Fruit fly (Drosophila melanogaster) whole organism, embryonic: Measurements from ENCODE around the gene CG6287.

Source experiments
- Blimp-1 ChIP-seq: fragments of 200-800 bp; sonication (Bioruptor generic); optimal IDR thresholded peaks from 3 replicates; lab custom pipeline; 2018; ENCODE audit warnings: missing biosample characterization, missing genetic modification characterization, mild to moderate bottlenecking, moderate library complexity, missing genetic modification reagents
- C15 ChIP-seq: fragments of 200-800 bp; sonication (Bioruptor generic); IDR thresholded peaks from 3 replicates; pipeline ENCODE4 v1.3.6; 2022; ENCODE audit warnings: missing biosample characterization, missing genetic modification characterization
- CG10543 ChIP-seq: fragments of 200-800 bp; sonication (Bioruptor generic); optimal IDR thresholded peaks from 3 replicates; lab custom pipeline; 2017; ENCODE audit warnings: missing biosample characterization, mild to moderate bottlenecking, missing genetic modification characterization, moderate library complexity
- CG11560 ChIP-seq: fragments of 200-800 bp; sonication (Bioruptor generic); IDR thresholded peaks from 3 replicates; pipeline ENCODE4 v1.3.6; 2022; ENCODE audit warnings: missing biosample characterization, missing genetic modification characterization
- CG12391 ChIP-seq: fragments of 200-800 bp; sonication (Bioruptor generic); optimal IDR thresholded peaks from 3 replicates; lab custom pipeline; 2018; ENCODE audit warnings: missing biosample characterization, mild to moderate bottlenecking, missing genetic modification characterization, moderate library complexity
- CG12659 ChIP-seq: fragments of 200-800 bp; sonication (Bioruptor generic); optimal IDR thresholded peaks from 3 replicates; lab custom pipeline; 2017; ENCODE audit warnings: mild to moderate bottlenecking, missing biosample characterization, missing genetic modification reagents, missing genetic modification characterization
- CG14965 ChIP-seq: fragments of 200-800 bp; sonication (Bioruptor generic); optimal IDR thresholded peaks from 2 replicates; lab custom pipeline; 2016; ENCODE audit warnings: missing biosample characterization, missing genetic modification characterization, borderline replicate concordance
- CG15514 ChIP-seq: fragments of 200-800 bp; sonication (Bioruptor generic); optimal IDR thresholded peaks from 3 replicates; lab custom pipeline; 2017; ENCODE audit warnings: missing biosample characterization, missing genetic modification characterization, mild to moderate bottlenecking, moderate library complexity, missing genetic modification reagents
- CG17829 ChIP-seq: fragments of 200-800 bp; optimal IDR thresholded peaks from 2 replicates; lab custom pipeline; 2019; ENCODE audit warnings: missing biosample characterization, mild to moderate bottlenecking, missing genetic modification characterization, moderate library complexity
- CG18262 ChIP-seq: fragments of 200-800 bp; optimal IDR thresholded peaks from 3 replicates; lab custom pipeline; 2019; ENCODE audit warnings: missing biosample characterization, mild to moderate bottlenecking, missing genetic modification characterization, moderate library complexity
- CG30020 ChIP-seq: fragments of 200-800 bp; optimal IDR thresholded peaks from 2 replicates; lab custom pipeline; 2019; ENCODE audit warnings: missing biosample characterization, mild to moderate bottlenecking, missing genetic modification characterization, moderate library complexity
- CG33557 ChIP-seq: fragments of 200-800 bp; sonication (Bioruptor generic); optimal IDR thresholded peaks from 2 replicates; lab custom pipeline; 2019; ENCODE audit warnings: missing biosample characterization, mild to moderate bottlenecking, missing genetic modification characterization, moderate library complexity
- CG34376 ChIP-seq: fragments of 200-800 bp; sonication (Bioruptor generic); optimal IDR thresholded peaks from 2 replicates; lab custom pipeline; 2018; ENCODE audit warnings: missing biosample characterization, mild to moderate bottlenecking, missing genetic modification characterization
- CG3847 ChIP-seq: fragments of 200-800 bp; sonication (Bioruptor generic); IDR thresholded peaks from 2 replicates; pipeline ENCODE4 v1.3.6; 2022; ENCODE audit warnings: missing biosample characterization, missing genetic modification characterization
- CG6791 ChIP-seq: fragments of 200-800 bp; sonication (Bioruptor generic); IDR thresholded peaks from 3 replicates; pipeline ENCODE4 v1.3.6; 2022; ENCODE audit warnings: missing biosample characterization, missing genetic modification characterization; ENCODE audit not compliant: partially characterized antibody
- CG7357 ChIP-seq: fragments of 200-800 bp; sonication (Bioruptor generic); IDR thresholded peaks from 3 replicates; pipeline ENCODE4 v1.3.6; 2022; ENCODE audit warnings: missing biosample characterization, missing genetic modification characterization
- CG9817 ChIP-seq: fragments of 200-800 bp; sonication (Bioruptor generic); optimal IDR thresholded peaks from 2 replicates; lab custom pipeline; 2018; ENCODE audit warnings: missing biosample characterization, mild to moderate bottlenecking, missing genetic modification characterization, moderate library complexity
- Deaf1 ChIP-seq: fragments of 200-800 bp; optimal IDR thresholded peaks from 3 replicates; lab custom pipeline; 2019; ENCODE audit warnings: missing biosample characterization, mild to moderate bottlenecking, missing genetic modification characterization, moderate library complexity
- Dip3 ChIP-seq: fragments of 200-800 bp; sonication (Bioruptor generic); optimal IDR thresholded peaks from 3 replicates; lab custom pipeline; 2016; ENCODE audit warnings: missing biosample characterization, missing genetic modification characterization
- Dp ChIP-seq: fragments of 200-800 bp; sonication (Bioruptor generic); optimal IDR thresholded peaks from 2 replicates; lab custom pipeline; 2018; ENCODE audit warnings: missing biosample characterization, mild to moderate bottlenecking, missing genetic modification characterization, moderate library complexity
- Ets65A ChIP-seq: fragments of 200-800 bp; sonication (Bioruptor generic); peaks from one replicate; lab custom pipeline; 2016; ENCODE audit warnings: missing biosample characterization, missing genetic modification characterization
- HHEX ChIP-seq: fragments of 200-800 bp; sonication (Bioruptor generic); optimal IDR thresholded peaks from 3 replicates; lab custom pipeline; 2017; ENCODE audit warnings: missing biosample characterization, mild to moderate bottlenecking, missing genetic modification characterization, missing genetic modification reagents
- HLH4C ChIP-seq: fragments of 200-800 bp; sonication (Bioruptor generic); IDR thresholded peaks from 3 replicates; pipeline ENCODE4 v1.3.6; 2022; ENCODE audit warnings: missing biosample characterization, missing genetic modification characterization; ENCODE audit not compliant: partially characterized antibody
- HLHmδ ChIP-seq: fragments of 200-800 bp; sonication (Bioruptor generic); optimal IDR thresholded peaks from 2 replicates; lab custom pipeline; 2018; ENCODE audit warnings: missing biosample characterization, mild to moderate bottlenecking, missing genetic modification characterization, moderate library complexity
- Hr39 ChIP-seq: fragments of >200 bp; optimal IDR thresholded peaks from 2 replicates; lab custom pipeline; 2017
- Hr78 ChIP-seq, 2 experiments: fragments of 200-800 bp in 1 of 2; fragments of >200 bp in 1 of 2; sonication (Bioruptor generic) in 1 of 2; optimal IDR thresholded peaks; 2 replicates each; lab custom pipeline; 2017 to 2019; ENCODE audit warnings: missing biosample characterization in 2 of 2, missing genetic modification characterization in 2 of 2, mild to moderate bottlenecking in 1 of 2, moderate library complexity in 1 of 2
- Lpt ChIP-seq: fragments of >200 bp; optimal IDR thresholded peaks from 2 replicates; lab custom pipeline; 2018; ENCODE audit warnings: missing biosample characterization, missing genetic modification characterization
- MBD-R2 ChIP-seq: fragments of 200-800 bp; sonication (Bioruptor generic); IDR thresholded peaks from 2 replicates; pipeline ENCODE4 v1.3.6; 2022; ENCODE audit warnings: missing biosample characterization, missing genetic modification characterization
- Max ChIP-seq: fragments of 200-800 bp; sonication (Bioruptor generic); optimal IDR thresholded peaks from 2 replicates; lab custom pipeline; 2016; ENCODE audit warnings: missing biosample characterization, mild to moderate bottlenecking, missing genetic modification characterization
- Meics ChIP-seq: fragments of 200-800 bp; sonication (Bioruptor generic); optimal IDR thresholded peaks from 2 replicates; lab custom pipeline; 2017; ENCODE audit warnings: missing biosample characterization, mild to moderate bottlenecking, missing genetic modification characterization
- Sin3A ChIP-seq: fragments of >200 bp; optimal IDR thresholded peaks from 2 replicates; lab custom pipeline; 2018
- Taf1 ChIP-seq: fragments of 200-800 bp; sonication (Bioruptor generic); IDR thresholded peaks from 2 replicates; pipeline ENCODE4 v1.3.6; 2022; ENCODE audit warnings: missing biosample characterization, missing genetic modification characterization
- ash1 ChIP-seq: fragments of 200-800 bp; sonication (Bioruptor generic); optimal IDR thresholded peaks from 2 replicates; lab custom pipeline; 2018; ENCODE audit warnings: missing biosample characterization, mild to moderate bottlenecking, missing genetic modification characterization
- cato ChIP-seq: fragments of 200-800 bp; sonication (Bioruptor generic); optimal IDR thresholded peaks from 2 replicates; lab custom pipeline; 2016; ENCODE audit warnings: missing biosample characterization, missing genetic modification characterization, borderline replicate concordance
- cg ChIP-seq: fragments of 200-800 bp; sonication (Bioruptor generic); optimal IDR thresholded peaks from 3 replicates; lab custom pipeline; 2019; ENCODE audit warnings: missing biosample characterization, mild to moderate bottlenecking, missing genetic modification characterization, moderate library complexity
- dimm ChIP-seq: fragments of 200-800 bp; sonication (Bioruptor generic); IDR thresholded peaks from 2 replicates; pipeline ENCODE4 v1.3.6; 2022; ENCODE audit warnings: missing biosample characterization, missing genetic modification characterization
- fd102C ChIP-seq: fragments of 200-800 bp; sonication (Bioruptor generic); optimal IDR thresholded peaks from 2 replicates; lab custom pipeline; 2018; ENCODE audit warnings: missing biosample characterization, mild to moderate bottlenecking, missing genetic modification characterization, moderate library complexity
- gce ChIP-seq: fragments of 200-800 bp; sonication (Bioruptor generic); IDR thresholded peaks from 3 replicates; pipeline ENCODE4 v1.3.6; 2022; ENCODE audit warnings: missing biosample characterization, missing genetic modification characterization
- her ChIP-seq: fragments of 200-800 bp; sonication (Bioruptor generic); optimal IDR thresholded peaks from 2 replicates; lab custom pipeline; 2016; ENCODE audit warnings: missing biosample characterization, missing genetic modification characterization
- inv ChIP-seq: fragments of 200-800 bp; sonication (Bioruptor generic); IDR thresholded peaks from 2 replicates; pipeline ENCODE4 v1.3.6; 2022; ENCODE audit warnings: missing biosample characterization, missing genetic modification characterization; ENCODE audit not compliant: partially characterized antibody
- jigr1 ChIP-seq: fragments of 200-800 bp; sonication (Bioruptor generic); IDR thresholded peaks from 3 replicates; pipeline ENCODE4 v1.3.6; 2022; ENCODE audit warnings: missing biosample characterization, missing genetic modification characterization
- kay ChIP-seq: fragments of 200-800 bp; sonication (Bioruptor generic); optimal IDR thresholded peaks from 2 replicates; lab custom pipeline; 2016; ENCODE audit warnings: missing biosample characterization, missing genetic modification characterization
- ken ChIP-seq: fragments of 200-800 bp; sonication (Bioruptor generic); IDR thresholded peaks from 3 replicates; pipeline ENCODE4 v1.3.6; 2022; ENCODE audit warnings: missing biosample characterization, missing genetic modification characterization
- otp ChIP-seq: fragments of 200-800 bp; sonication (Bioruptor generic); IDR thresholded peaks from 3 replicates; pipeline ENCODE4, ENCODE4 v1.3.6; 2022; ENCODE audit warnings: missing biosample characterization, missing genetic modification characterization
- prd ChIP-seq, 3 experiments: fragments of >200 bp in 2 of 3; fragments of 200-800 bp in 1 of 3; sonication (Bioruptor generic) in 1 of 3; optimal IDR thresholded peaks in 2 of 3; IDR thresholded peaks in 1 of 3; 2 replicates in 2 of 3; 3 replicates in 1 of 3; pipeline versions ENCODE4 v1.3.6 to Lab custom; 2017 to 2022; ENCODE audit warnings: missing biosample characterization in 1 of 3, missing genetic modification characterization in 1 of 3
- ro ChIP-seq: fragments of 200-800 bp; sonication (Bioruptor generic); IDR thresholded peaks from 2 replicates; pipeline ENCODE4 v1.3.6; 2022; ENCODE audit warnings: missing biosample characterization, missing genetic modification characterization
- sc ChIP-seq, 3 experiments: fragments of >200 bp in 2 of 3; fragments of 200-800 bp in 1 of 3; sonication (Bioruptor generic) in 1 of 3; optimal IDR thresholded peaks; 2 replicates in 2 of 3; 3 replicates in 1 of 3; lab custom pipeline; 2017; ENCODE audit warnings: mild to moderate bottlenecking in 1 of 3, missing biosample characterization in 1 of 3, missing genetic modification characterization in 1 of 3, missing genetic modification reagents in 1 of 3
- ssp ChIP-seq: fragments of 200-800 bp; sonication (Bioruptor generic); IDR thresholded peaks from 2 replicates; pipeline ENCODE4 v1.3.6; 2022; ENCODE audit warnings: missing biosample characterization, missing genetic modification characterization
- wdn ChIP-seq: fragments of 200-800 bp; sonication (Bioruptor generic); IDR thresholded peaks from 2 replicates; pipeline ENCODE4 v1.3.6; 2022; ENCODE audit warnings: missing biosample characterization, missing genetic modification characterization
- zfh1 ChIP-seq: fragments of 200-800 bp; sonication (Bioruptor generic); IDR thresholded peaks from 3 replicates; pipeline ENCODE4 v1.3.6; 2022; ENCODE audit warnings: missing biosample characterization, missing genetic modification characterization

The CG6287 gene

DNA sequence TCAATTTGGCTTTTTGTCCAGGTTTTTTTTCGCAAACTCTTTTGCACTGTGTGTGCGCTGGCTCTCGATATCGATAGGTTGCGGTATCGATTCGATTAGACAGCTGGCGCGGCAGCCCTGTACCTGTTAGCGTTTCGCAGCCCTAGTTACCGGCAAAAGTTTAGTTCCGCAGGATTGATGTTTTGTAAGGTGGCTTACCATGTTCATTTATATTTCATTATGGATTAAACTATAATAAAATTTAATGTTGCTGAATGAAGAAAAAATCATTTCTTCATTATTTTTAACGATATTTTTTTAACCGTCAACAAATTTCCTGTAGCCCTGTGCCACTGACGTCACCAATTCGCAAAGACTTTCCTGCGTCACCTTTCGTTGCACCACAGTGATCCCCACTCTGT, 49.0 kb downstream of the CG6287 start, which contains the start of gene Reps (continued):
- TF ChIP-seq prd (optimal IDR thresholded peaks at IDR 0.05; lab: Kevin White, UChicago): no peak
- peak; percentile 100 for TF ChIP-seq prd (GFP tag; IDR thresholded peaks at IDR 0.05; lab: Robert Waterston, UW)
- peak; percentile 99 for TF ChIP-seq CG12659 (GFP tag; lab: Kevin White, UChicago)
- peak; percentile 99 for TF ChIP-seq CG17829 (tag; lab: Kevin White, UChicago)
- TF ChIP-seq C15 (GFP tag; lab: Robert Waterston, UW): peak; percentile 97
- peak; percentile 99 for TF ChIP-seq Max (GFP tag; lab: Kevin White, UChicago)
- TF ChIP-seq Dip3 (GFP tag; lab: Kevin White, UChicago): peak; percentile 98
- TF ChIP-seq fd102C (GFP tag; lab: Kevin White, UChicago): peak; percentile 93
- peak; percentile 99 for TF ChIP-seq CG15514 (GFP tag; lab: Kevin White, UChicago)
- TF ChIP-seq Ets65A (GFP tag; lab: Kevin White, UChicago): peak; percentile 100
- peak; percentile 57 for TF ChIP-seq ash1
- no peak for TF ChIP-seq Hr78 (GFP tag; optimal IDR thresholded peaks at IDR 0.05; lab: Kevin White, UChicago)
- TF ChIP-seq dimm (GFP tag; lab: Robert Waterston, UW): peak; percentile 96
- TF ChIP-seq her (GFP tag; lab: Kevin White, UChicago): peak; percentile 88
- peak; percentile 79 for TF ChIP-seq CG6791
- TF ChIP-seq jigr1 (GFP tag; lab: Robert Waterston, UW): peak; percentile 98
- peak; percentile 94 for TF ChIP-seq CG11560
- peak; percentile 96 for TF ChIP-seq CG10543 (GFP tag; lab: Kevin White, UChicago)
- TF ChIP-seq Taf1 (GFP tag; lab: Robert Waterston, UW): peak; percentile 97
- TF ChIP-seq Lpt: no peak
- TF ChIP-seq otp (GFP tag; lab: Robert Waterston, UW): peak; percentile 98
- peak; percentile 17 for TF ChIP-seq HLHmδ (GFP tag; lab: Kevin White, UChicago)
- peak; percentile 74 for TF ChIP-seq HLH4C (GFP tag; lab: Robert Waterston, UW)
- peak; percentile 98 for TF ChIP-seq HHEX (GFP tag; lab: Kevin White, UChicago)
- peak; percentile 98 for TF ChIP-seq CG18262
- peak; percentile 98 for TF ChIP-seq CG33557 (GFP tag; lab: Kevin White, UChicago)
- TF ChIP-seq Hr39 (lab: Kevin White, UChicago): no peak
- peak; percentile 97 for TF ChIP-seq Blimp-1 (GFP tag; lab: Kevin White, UChicago)
- peak; percentile 98 for TF ChIP-seq Meics
- TF ChIP-seq cg (GFP tag; lab: Kevin White, UChicago): no peak
- peak; percentile 99 for TF ChIP-seq CG12391 (tag; lab: Kevin White, UChicago)
- TF ChIP-seq ro (GFP tag; lab: Robert Waterston, UW): peak; percentile 99
- TF ChIP-seq Sin3A (lab: Kevin White, UChicago): peak; percentile 96
- TF ChIP-seq Deaf1 (tag; lab: Kevin White, UChicago): no peak
- peak; percentile 98 for TF ChIP-seq CG34376
- TF ChIP-seq kay: peak; percentile 98
- peak; percentile 99 for TF ChIP-seq CG3847
- peak; percentile 55 for TF ChIP-seq Dp (GFP tag; lab: Kevin White, UChicago)
- TF ChIP-seq wdn: peak; percentile 99
- TF ChIP-seq zfh1 (GFP tag; lab: Robert Waterston, UW): peak; percentile 99
- TF ChIP-seq CG9817 (tag; lab: Kevin White, UChicago): peak; percentile 98
- TF ChIP-seq cato (GFP tag; lab: Kevin White, UChicago): peak; percentile 98
- peak; percentile 97 for TF ChIP-seq gce (GFP tag; lab: Robert Waterston, UW)
- TF ChIP-seq ken: peak; percentile 99
- TF ChIP-seq CG7357: peak; percentile 96
- peak; percentile 75 for TF ChIP-seq CG14965 (GFP tag; lab: Kevin White, UChicago)
- peak; percentile 94 for TF ChIP-seq ssp (GFP tag; lab: Robert Waterston, UW)
- TF ChIP-seq MBD-R2 (GFP tag; lab: Robert Waterston, UW): peak; percentile 99
- TF ChIP-seq CG30020 (tag; lab: Kevin White, UChicago): peak; percentile 90
- TF ChIP-seq sc (optimal IDR thresholded peaks at IDR 0.05; lab: Kevin White, UChicago): no peak
- TF ChIP-seq sc (GFP tag; optimal IDR thresholded peaks at IDR 0.05; lab: Kevin White, UChicago): peak; percentile 99
- TF ChIP-seq inv (GFP tag; lab: Robert Waterston, UW): peak; percentile 52; the same call in 1 of the 2 replicates
